Worm (Caenorhabditis elegans) whole organism, L1 larva: ENCODE measurements around the gene dct-12.
A peak's percentile ranks its signal among the peaks of the same experiment; 100 is the strongest.
"Not testable (repeated sequence)": the region's sequence is repeated elsewhere in the genome, so short reads cannot be mapped to it uniquely, and the experiment has no call there.

Experiments
- C04F5.9 ChIP-seq: sonication (generic microtip); optimal IDR thresholded peaks from 2 replicates; lab custom pipeline; 2016; ENCODE audit warnings: missing genetic modification characterization, missing compliant biosample characterization
- F16B12.6 ChIP-seq: fragments of 150-350 bp; optimal IDR thresholded peaks from 2 replicates; lab custom pipeline; 2014; ENCODE audit warnings: missing biosample characterization, missing genetic modification characterization
- aha-1 ChIP-seq: fragments of 150-350 bp; optimal IDR thresholded peaks from 2 replicates; lab custom pipeline; 2014; ENCODE audit warnings: missing biosample characterization, missing genetic modification characterization
- alr-1 ChIP-seq: fragments of 200-800 bp; sonication (Bioruptor generic); optimal IDR thresholded peaks from 2 replicates; lab custom pipeline; 2018; ENCODE audit warnings: borderline replicate concordance, mild to moderate bottlenecking, missing genetic modification characterization, missing compliant biosample characterization
- aly-2 ChIP-seq: fragments of 150-350 bp; optimal IDR thresholded peaks from 2 replicates; lab custom pipeline; 2014; ENCODE audit warnings: missing biosample characterization, missing genetic modification characterization
- ama-1 ChIP-seq: fragments of 150-350 bp; optimal IDR thresholded peaks from 2 replicates; lab custom pipeline; 2014
- ceh-63 ChIP-seq: fragments of 200-800 bp; sonication (Bioruptor generic); optimal IDR thresholded peaks from 2 replicates; lab custom pipeline; 2018; ENCODE audit warnings: mild to moderate bottlenecking, missing genetic modification characterization, missing compliant biosample characterization
- ceh-90 ChIP-seq: sonication (generic microtip); optimal IDR thresholded peaks from 2 replicates; lab custom pipeline; 2016; ENCODE audit warnings: missing genetic modification characterization, missing compliant biosample characterization
- dpl-1 ChIP-seq, 3 experiments: fragments of 150-350 bp in 2 of 3; sonication (generic microtip) in 1 of 3; optimal IDR thresholded peaks; 2 replicates each; lab custom pipeline; 2014 to 2017; ENCODE audit warnings: missing biosample characterization in 3 of 3, missing genetic modification characterization in 3 of 3, missing genetic modification reagents in 3 of 3
- dsc-1 ChIP-seq: sonication (generic microtip); optimal IDR thresholded peaks from 2 replicates; lab custom pipeline; 2016; ENCODE audit warnings: mild to moderate bottlenecking, missing genetic modification characterization, missing compliant biosample characterization
- efl-1 ChIP-seq, 4 experiments: fragments of 150-350 bp; optimal IDR thresholded peaks in 3 of 4; peaks in 1 of 4; 1 replicate in 1 of 4; 2 replicates in 3 of 4; lab custom pipeline; 2014; ENCODE audit warnings: missing biosample characterization in 2 of 4, missing genetic modification characterization in 2 of 4, missing genetic modification reagents in 2 of 4
- elt-3 ChIP-seq, 6 experiments: fragments of 150-350 bp in 1 of 6; sonication (generic microtip); optimal IDR thresholded peaks; 2 replicates each; lab custom pipeline; 2017 to 2018; ENCODE audit warnings: missing biosample characterization in 6 of 6, missing genetic modification characterization in 6 of 6, inconsistent platforms in 1 of 6
- fkh-10 ChIP-seq: sonication (generic microtip); optimal IDR thresholded peaks from 2 replicates; lab custom pipeline; 2017; ENCODE audit warnings: missing biosample characterization, missing genetic modification reagents, missing genetic modification characterization
- fkh-8 ChIP-seq: sonication (generic microtip); optimal IDR thresholded peaks from 2 replicates; lab custom pipeline; 2016; ENCODE audit warnings: mild to moderate bottlenecking, missing genetic modification characterization, missing compliant biosample characterization
- fos-1 ChIP-seq: fragments of 150-350 bp; optimal IDR thresholded peaks from 2 replicates; lab custom pipeline; 2014; ENCODE audit warnings: missing biosample characterization, missing genetic modification characterization
- hlh-17 ChIP-seq: fragments of 200-800 bp; sonication (Bioruptor generic); optimal IDR thresholded peaks from 2 replicates; lab custom pipeline; 2018; ENCODE audit warnings: missing genetic modification characterization, mild to moderate bottlenecking, missing compliant biosample characterization, moderate library complexity, borderline replicate concordance
- hpl-2 ChIP-seq: fragments of 150-350 bp; optimal IDR thresholded peaks from 2 replicates; lab custom pipeline; 2014; ENCODE audit warnings: missing biosample characterization, missing genetic modification reagents, missing genetic modification characterization
- irx-1 ChIP-seq: sonication (generic microtip); optimal IDR thresholded peaks from 2 replicates; lab custom pipeline; 2016; ENCODE audit warnings: missing genetic modification characterization, missing compliant biosample characterization
- mep-1 ChIP-seq: fragments of 150-350 bp; optimal IDR thresholded peaks from 2 replicates; lab custom pipeline; 2014; ENCODE audit warnings: missing biosample characterization, missing genetic modification characterization
- nhr-11 ChIP-seq: fragments of 150-350 bp; optimal IDR thresholded peaks from 2 replicates; lab custom pipeline; 2014; ENCODE audit warnings: missing biosample characterization, missing genetic modification characterization
- nhr-20 ChIP-seq: sonication (generic microtip); optimal IDR thresholded peaks from 2 replicates; lab custom pipeline; 2016; ENCODE audit warnings: mild to moderate bottlenecking, missing genetic modification characterization, missing compliant biosample characterization
- nhr-237 ChIP-seq: fragments of 150-350 bp; optimal IDR thresholded peaks from 2 replicates; lab custom pipeline; 2014; ENCODE audit warnings: missing biosample characterization, missing genetic modification characterization
- nhr-71 ChIP-seq: sonication (generic microtip); optimal IDR thresholded peaks from 2 replicates; lab custom pipeline; 2016; ENCODE audit warnings: mild to moderate bottlenecking, missing genetic modification characterization, moderate library complexity, missing compliant biosample characterization
- nhr-76 ChIP-seq: sonication (generic microtip); optimal IDR thresholded peaks from 2 replicates; lab custom pipeline; 2017; ENCODE audit warnings: missing biosample characterization, missing genetic modification characterization
- nhr-77 ChIP-seq: fragments of 150-350 bp; optimal IDR thresholded peaks from 2 replicates; lab custom pipeline; 2014; ENCODE audit warnings: missing biosample characterization, missing genetic modification characterization
- nhr-84 ChIP-seq: sonication (generic microtip); optimal IDR thresholded peaks from 2 replicates; lab custom pipeline; 2017; ENCODE audit warnings: missing biosample characterization, missing genetic modification characterization
- nhr-90 ChIP-seq: sonication (generic microtip); optimal IDR thresholded peaks from 2 replicates; lab custom pipeline; 2016; ENCODE audit warnings: mild to moderate bottlenecking, missing genetic modification characterization, missing compliant biosample characterization; ENCODE audit not compliant: poor library complexity
- skn-1 ChIP-seq: fragments of 150-350 bp; optimal IDR thresholded peaks from 2 replicates; lab custom pipeline; 2014; ENCODE audit warnings: missing biosample characterization, missing genetic modification characterization
- sup-37 ChIP-seq: fragments of 200-800 bp; sonication (Bioruptor generic); optimal IDR thresholded peaks from 2 replicates; lab custom pipeline; 2018; ENCODE audit warnings: mild to moderate bottlenecking, missing genetic modification characterization, missing compliant biosample characterization
- swsn-7 ChIP-seq: sonication (generic microtip); optimal IDR thresholded peaks from 2 replicates; lab custom pipeline; 2016; ENCODE audit warnings: missing genetic modification characterization, missing compliant biosample characterization
- unc-130 ChIP-seq: fragments of 150-350 bp; optimal IDR thresholded peaks from 2 replicates; lab custom pipeline; 2017; ENCODE audit warnings: missing biosample characterization, missing genetic modification characterization, inconsistent platforms
- vab-15 ChIP-seq: sonication (generic microtip); optimal IDR thresholded peaks from 2 replicates; lab custom pipeline; 2017; ENCODE audit warnings: missing genotype, mild to moderate bottlenecking, missing genetic modification characterization, missing compliant biosample characterization
- ztf-11 ChIP-seq, 2 experiments: sonication (generic microtip); optimal IDR thresholded peaks; 2 replicates each; lab custom pipeline; 2016 to 2017; ENCODE audit warnings: missing genetic modification characterization in 2 of 2, missing biosample characterization in 1 of 2, missing compliant biosample characterization in 1 of 2
- ztf-4 ChIP-seq: fragments of 150-350 bp; optimal IDR thresholded peaks from 2 replicates; lab custom pipeline; 2014; ENCODE audit warnings: missing biosample characterization, missing genetic modification characterization

The dct-12 gene

ce11 chrII:12448241-12448640, 16.0 kb upstream of the dct-12 start, which contains the start of gene srh-27:
Gene srh-27 (plus strand): TSS chrII:12448541.
- no peak for TF ChIP-seq aha-1 (tag; lab: Kevin White, UChicago)

ce11 chrII:12444679-12445376, 12.6 kb upstream of the dct-12 start, which contains the start of the genes W05H5.1 and pitr-6:
Gene W05H5.1 (minus strand): TSS chrII:12444779.
Gene pitr-6 (plus strand): TSS chrII:12445326.
- no peak for TF ChIP-seq nhr-76 (tag; lab: Kevin White, UChicago)
- no peak for TF ChIP-seq elt-3 (tag; optimal IDR thresholded peaks at IDR 0.05; lab: Kevin White, UChicago)

- not testable (repeated sequence) for TF ChIP-seq fkh-10, F16B12.6, ceh-63
These were observed 8.9 kb upstream of the dct-12 start, which contains the start of gene Y57A10C.10 for ce11 chrII:12441164-12441563. Gene Y57A10C.10 (minus strand): TSS chrII:12441264.

- TF ChIP-seq nhr-71 (tag; lab: Kevin White, UChicago), result peak; percentile 1
- TF ChIP-seq alr-1 (tag; lab: Kevin White, UChicago), result no peak
- TF ChIP-seq, all 84 proteins: peak for 1
These were observed 6.2 kb upstream of the dct-12 start, which contains the start of gene Y57A10C.9 for ce11 chrII:12438441-12438840. Gene Y57A10C.9 (minus strand): TSS chrII:12438541.

- TF ChIP-seq ztf-11 (tag; optimal IDR thresholded peaks at IDR 0.05; lab: Kevin White, UChicago), result no peak
- TF ChIP-seq skn-1 (tag; lab: Kevin White, UChicago), result no peak
- TF ChIP-seq, all 84 proteins: peak for 0
These were observed 4.5 kb upstream of the dct-12 start for ce11 chrII:12436717-12437116.

- TF ChIP-seq efl-1 (optimal IDR thresholded peaks at IDR 0.05; lab: Kevin White, UChicago) (no peak), efl-1 (GFP tag; optimal IDR thresholded peaks at IDR 0.05 in 1 of 2; lab: Kevin White, UChicago) (peak in 1 of 2 experiments; percentile 52), nhr-11 (tag; lab: Kevin White, UChicago) (no peak)
These were observed 3.1 kb upstream of the dct-12 start for ce11 chrII:12435202-12435872.

ce11 chrII:12429743-12430142, 2.5 kb downstream of the dct-12 start, which contains the start of gene Y57A10C.8:
Gene Y57A10C.8 (minus strand): TSS chrII:12429843.
- TF ChIP-seq unc-130, result no peak
- TF ChIP-seq, all 84 proteins: peak for 0

- no peak for TF ChIP-seq ztf-4 (tag; lab: Kevin White, UChicago)
- no peak for TF ChIP-seq C04F5.9 (tag; lab: Kevin White, UChicago)
- no peak for TF ChIP-seq dsc-1 (tag; lab: Kevin White, UChicago)
- TF ChIP-seq elt-3 (tag; optimal IDR thresholded peaks at IDR 0.05; lab: Kevin White, UChicago), result peak in 3 of 6 experiments; percentile 25 to 74 (median 45)
- TF ChIP-seq dpl-1 (GFP tag; optimal IDR thresholded peaks at IDR 0.05; lab: Kevin White, UChicago), result no peak
- TF ChIP-seq sup-37 (GFP tag; lab: Kevin White, UChicago), result no peak
- no peak for TF ChIP-seq ceh-63
- TF ChIP-seq alr-1 (tag; lab: Kevin White, UChicago), result no peak
- no peak for TF ChIP-seq irx-1 (tag; lab: Kevin White, UChicago)
- TF ChIP-seq aly-2 (tag; lab: Kevin White, UChicago), result no peak
- TF ChIP-seq nhr-237, result no peak
- no peak for TF ChIP-seq mep-1 (tag; lab: Kevin White, UChicago)
- TF ChIP-seq ceh-90 (tag; lab: Kevin White, UChicago), result no peak
- TF ChIP-seq nhr-84 (tag; lab: Kevin White, UChicago), result no peak
- peak; percentile 5 for TF ChIP-seq nhr-90 (tag; lab: Kevin White, UChicago)
- no peak for TF ChIP-seq fkh-8 (tag; lab: Kevin White, UChicago)
- TF ChIP-seq swsn-7 (tag; lab: Kevin White, UChicago), result no peak
- TF ChIP-seq hpl-2 (GFP tag; lab: Kevin White, UChicago), result peak; percentile 15
- TF ChIP-seq fos-1 (tag; lab: Kevin White, UChicago), result no peak
- no peak for TF ChIP-seq nhr-76 (tag; lab: Kevin White, UChicago)
- TF ChIP-seq nhr-20 (tag; lab: Kevin White, UChicago), result peak; percentile 75
- TF ChIP-seq nhr-77, result no peak
- TF ChIP-seq ama-1 (lab: Kevin White, UChicago), result no peak
- TF ChIP-seq vab-15 (tag; lab: Kevin White, UChicago), result no peak
- TF ChIP-seq hlh-17 (GFP tag; lab: Kevin White, UChicago), result no peak
These were observed 6.5 kb downstream of the dct-12 start, which contains the start of gene daf-22 for ce11 chrII:12425644-12426222. Gene daf-22 (minus strand): TSS chrII:12425694.
